Fruit fly (Drosophila melanogaster) whole organism, embryonic: ENCODE data around the gene CG42812.

ENCODE experiments used
- BEAF-32 ChIP-seq: fragments of 200-800 bp; sonication (Bioruptor generic); optimal IDR thresholded peaks from 3 replicates; lab custom pipeline; 2017; ENCODE audit warnings: missing biosample characterization, missing genetic modification characterization, mild to moderate bottlenecking, moderate library complexity, missing genetic modification reagents
- BtbVII ChIP-seq: fragments of 200-800 bp; sonication (Bioruptor generic); optimal IDR thresholded peaks from 3 replicates; lab custom pipeline; 2017; ENCODE audit warnings: missing biosample characterization, mild to moderate bottlenecking, missing genetic modification characterization
- CG12299 ChIP-seq: fragments of 200-800 bp; sonication (Bioruptor generic); optimal IDR thresholded peaks from 2 replicates; lab custom pipeline; 2018; ENCODE audit warnings: missing biosample characterization, mild to moderate bottlenecking, missing genetic modification characterization
- CG12391 ChIP-seq: fragments of 200-800 bp; sonication (Bioruptor generic); optimal IDR thresholded peaks from 3 replicates; lab custom pipeline; 2018; ENCODE audit warnings: missing biosample characterization, mild to moderate bottlenecking, missing genetic modification characterization, moderate library complexity
- CG2116 ChIP-seq: fragments of 200-800 bp; sonication (Bioruptor generic); optimal IDR thresholded peaks from 3 replicates; lab custom pipeline; 2018; ENCODE audit warnings: missing biosample characterization, mild to moderate bottlenecking, missing genetic modification characterization
- CG32772 ChIP-seq: fragments of 200-800 bp; sonication (Bioruptor generic); IDR thresholded peaks from 2 replicates; pipeline ENCODE4 v1.3.6; 2022; ENCODE audit warnings: missing biosample characterization, missing genetic modification characterization
- CG34224 ChIP-seq: fragments of 200-800 bp; sonication (Bioruptor generic); IDR thresholded peaks from 3 replicates; pipeline ENCODE4 v1.3.6; 2022; ENCODE audit warnings: missing biosample characterization, missing genetic modification characterization; ENCODE audit not compliant: partially characterized antibody
- CG34376 ChIP-seq: fragments of 200-800 bp; sonication (Bioruptor generic); optimal IDR thresholded peaks from 2 replicates; lab custom pipeline; 2018; ENCODE audit warnings: missing biosample characterization, mild to moderate bottlenecking, missing genetic modification characterization
- CG34422 ChIP-seq: fragments of 200-800 bp; sonication (Bioruptor generic); IDR thresholded peaks from 3 replicates; pipeline ENCODE4 v1.3.6; 2022; ENCODE audit warnings: missing biosample characterization, missing genetic modification characterization
- CG42726 ChIP-seq: fragments of 200-800 bp; sonication (Bioruptor generic); IDR thresholded peaks from 2 replicates; pipeline ENCODE4 v1.3.6; 2022; ENCODE audit warnings: missing biosample characterization, missing genetic modification characterization; ENCODE audit not compliant: partially characterized antibody
- CG4360 ChIP-seq: fragments of 200-800 bp; sonication (Bioruptor generic); IDR thresholded peaks from 2 replicates; pipeline ENCODE4 v1.3.6; 2022; ENCODE audit warnings: missing biosample characterization, missing genetic modification characterization
- CG6791 ChIP-seq: fragments of 200-800 bp; sonication (Bioruptor generic); IDR thresholded peaks from 3 replicates; pipeline ENCODE4 v1.3.6; 2022; ENCODE audit warnings: missing biosample characterization, missing genetic modification characterization; ENCODE audit not compliant: partially characterized antibody
- CG7745 ChIP-seq: fragments of 200-800 bp; sonication (Bioruptor generic); optimal IDR thresholded peaks from 2 replicates; lab custom pipeline; 2018; ENCODE audit warnings: missing biosample characterization, mild to moderate bottlenecking, missing genetic modification characterization, moderate library complexity
- Dad ChIP-seq: fragments of 200-800 bp; sonication (Bioruptor generic); optimal IDR thresholded peaks from 3 replicates; lab custom pipeline; 2016; ENCODE audit warnings: missing biosample characterization, missing genetic modification characterization
- Doc3 ChIP-seq: fragments of 200-800 bp; sonication (Bioruptor generic); IDR thresholded peaks from 3 replicates; pipeline ENCODE4 v1.3.6; 2022; ENCODE audit warnings: missing biosample characterization, missing genetic modification characterization; ENCODE audit not compliant: partially characterized antibody
- Med ChIP-seq: fragments of 200-800 bp; sonication (Bioruptor generic); peaks from one replicate; lab custom pipeline; 2016; ENCODE audit warnings: missing biosample characterization, missing genetic modification characterization, mild to moderate bottlenecking, inconsistent platforms, moderate library complexity
- NFAT ChIP-seq: fragments of 200-800 bp; sonication (Bioruptor generic); IDR thresholded peaks from 2 replicates; pipeline ENCODE4 v1.3.6; 2022; ENCODE audit warnings: missing biosample characterization, missing genetic modification characterization
- Pdp1 ChIP-seq, 2 experiments: fragments of 200-800 bp; sonication (Bioruptor generic); optimal IDR thresholded peaks; 3 replicates each; lab custom pipeline; 2016; ENCODE audit warnings: missing biosample characterization in 2 of 2, missing genetic modification characterization in 2 of 2, mild to moderate bottlenecking in 1 of 2, moderate library complexity in 1 of 2
- Side ChIP-seq: fragments of 200-800 bp; sonication (Bioruptor generic); optimal IDR thresholded peaks from 2 replicates; lab custom pipeline; 2016; ENCODE audit warnings: missing biosample characterization, missing genetic modification characterization
- al ChIP-seq: fragments of 200-800 bp; sonication (Bioruptor generic); IDR thresholded peaks from 2 replicates; pipeline ENCODE4 v1.3.6; 2022; ENCODE audit warnings: missing biosample characterization, missing genetic modification characterization
- bbx ChIP-seq: fragments of 200-800 bp; sonication (Bioruptor generic); IDR thresholded peaks from 2 replicates; pipeline ENCODE4 v1.3.6; 2022; ENCODE audit warnings: missing biosample characterization, missing genetic modification characterization; ENCODE audit not compliant: partially characterized antibody
- chm ChIP-seq: fragments of 200-800 bp; sonication (Bioruptor generic); IDR thresholded peaks from 2 replicates; pipeline ENCODE4 v1.3.6; 2022; ENCODE audit warnings: missing biosample characterization, missing genetic modification characterization
- dm ChIP-seq: fragments of 200-800 bp; sonication (Bioruptor generic); optimal IDR thresholded peaks from 3 replicates; lab custom pipeline; 2016; ENCODE audit warnings: missing biosample characterization, missing genetic modification characterization
- dmrt99B ChIP-seq: fragments of 200-800 bp; sonication (Bioruptor generic); optimal IDR thresholded peaks from 2 replicates; lab custom pipeline; 2018; ENCODE audit warnings: missing biosample characterization, mild to moderate bottlenecking, missing genetic modification characterization, moderate library complexity
- en ChIP-seq: fragments of 200-800 bp; sonication (Bioruptor generic); optimal IDR thresholded peaks from 2 replicates; lab custom pipeline; 2016; ENCODE audit warnings: missing biosample characterization, missing genetic modification characterization
- exex ChIP-seq: fragments of 200-800 bp; sonication (Bioruptor generic); optimal IDR thresholded peaks from 4 replicates; lab custom pipeline; 2018; ENCODE audit warnings: missing biosample characterization, mild to moderate bottlenecking, missing genetic modification characterization, moderate library complexity
- fd96Cb ChIP-seq: fragments of 200-800 bp; sonication (Bioruptor generic); optimal IDR thresholded peaks from 2 replicates; lab custom pipeline; 2018; ENCODE audit warnings: missing biosample characterization, mild to moderate bottlenecking, missing genetic modification characterization, moderate library complexity
- gro ChIP-seq: fragments of 200-800 bp; sonication (Bioruptor generic); optimal IDR thresholded peaks from 2 replicates; lab custom pipeline; 2016; ENCODE audit warnings: missing biosample characterization, missing genetic modification characterization
- jumu ChIP-seq: fragments of 200-800 bp; sonication (Bioruptor generic); optimal IDR thresholded peaks from 3 replicates; lab custom pipeline; 2016; ENCODE audit warnings: missing biosample characterization, missing genetic modification characterization
- kah ChIP-seq: fragments of 200-800 bp; sonication (Bioruptor generic); optimal IDR thresholded peaks from 2 replicates; lab custom pipeline; 2018; ENCODE audit warnings: missing biosample characterization, mild to moderate bottlenecking, missing genetic modification characterization
- lab ChIP-seq: fragments of 200-800 bp; sonication (Bioruptor generic); optimal IDR thresholded peaks from 3 replicates; lab custom pipeline; 2017; ENCODE audit warnings: missing biosample characterization, missing genetic modification characterization, mild to moderate bottlenecking, moderate library complexity, missing genetic modification reagents
- nom ChIP-seq: fragments of 200-800 bp; sonication (Bioruptor generic); optimal IDR thresholded peaks from 2 replicates; lab custom pipeline; 2017; ENCODE audit warnings: missing biosample characterization, missing genetic modification characterization, mild to moderate bottlenecking, moderate library complexity, missing genetic modification reagents
- sens ChIP-seq: fragments of 200-800 bp; sonication (Bioruptor generic); peaks from one replicate; lab custom pipeline; 2016; ENCODE audit warnings: missing biosample characterization, missing genetic modification characterization
- shn ChIP-seq: fragments of 200-800 bp; sonication (Bioruptor generic); optimal IDR thresholded peaks from 3 replicates; lab custom pipeline; 2016; ENCODE audit warnings: missing biosample characterization, missing genetic modification characterization
- sim ChIP-seq: fragments of 200-800 bp; sonication (Bioruptor generic); IDR thresholded peaks from 2 replicates; pipeline ENCODE4 v1.3.6; 2022; ENCODE audit warnings: missing biosample characterization, missing genetic modification characterization
- twi ChIP-seq: fragments of 200-800 bp; optimal IDR thresholded peaks from 2 replicates; lab custom pipeline; 2019; ENCODE audit warnings: missing biosample characterization, mild to moderate bottlenecking, missing genetic modification characterization, moderate library complexity
- vnd ChIP-seq: fragments of 200-800 bp; sonication (Bioruptor generic); IDR thresholded peaks from 3 replicates; pipeline ENCODE4 v1.3.6; 2022; ENCODE audit warnings: missing biosample characterization, missing genetic modification characterization; ENCODE audit not compliant: partially characterized antibody
- vvl ChIP-seq: fragments of 200-800 bp; sonication (Bioruptor generic); IDR thresholded peaks from 2 replicates; pipeline ENCODE4 v1.3.6; 2022; ENCODE audit warnings: missing biosample characterization, missing genetic modification characterization
- yki ChIP-seq: fragments of >200 bp; optimal IDR thresholded peaks from 3 replicates; lab custom pipeline; 2018
- zen ChIP-seq: fragments of 200-800 bp; sonication (Bioruptor generic); optimal IDR thresholded peaks from 3 replicates; lab custom pipeline; 2018; ENCODE audit warnings: missing biosample characterization, mild to moderate bottlenecking, missing genetic modification characterization, moderate library complexity

The CG42812 gene

DNA sequence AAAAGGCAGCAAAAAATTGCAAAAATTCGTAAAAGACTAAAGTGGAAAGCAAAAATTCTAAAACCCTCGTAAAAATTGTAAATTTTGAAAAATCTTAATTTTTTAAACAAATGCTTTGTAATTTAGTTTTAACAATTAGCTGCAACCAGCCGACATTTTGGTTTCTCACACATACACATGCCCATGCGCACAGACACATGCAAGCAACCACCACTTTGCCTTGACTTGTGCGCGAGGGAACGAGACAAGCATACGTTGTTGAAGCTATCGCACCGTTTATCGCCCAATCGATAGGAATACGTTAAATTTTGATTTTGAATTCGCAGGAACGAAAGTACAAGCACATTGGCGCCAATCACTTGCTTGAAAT lies 47.6 kb downstream of the CG42812 start (continued):
- TF ChIP-seq zen (tag; lab: Kevin White, UChicago) (peak; percentile 2), Doc3 (GFP tag; lab: Robert Waterston, UW) (peak; percentile 38; the same call in 1 of the 3 replicates), CG7745 (tag; lab: Kevin White, UChicago) (peak; percentile 35), CG12299 (tag; lab: Kevin White, UChicago) (peak; percentile 68), CG12391 (tag; lab: Kevin White, UChicago) (peak; percentile 79), twi (tag; lab: Kevin White, UChicago) (no peak), vnd (GFP tag; lab: Robert Waterston, UW) (peak; percentile 53; the same call in 2 of the 3 replicates), sim (GFP tag; lab: Robert Waterston, UW) (no peak), kah (GFP tag; lab: Kevin White, UChicago) (no peak), dm (peak; percentile 28), NFAT (no peak), lab (GFP tag; lab: Kevin White, UChicago) (no peak), CG42726 (GFP tag; lab: Robert Waterston, UW) (peak; percentile 39; the same call in 1 of the 2 replicates), vvl (GFP tag; lab: Robert Waterston, UW) (peak; percentile 72), Side (GFP tag; lab: Kevin White, UChicago) (peak; percentile 1), CG34224 (GFP tag; lab: Robert Waterston, UW) (peak; percentile 67), yki (lab: Kevin White, UChicago) (no peak), al (GFP tag; lab: Robert Waterston, UW) (no peak), BEAF-32 (GFP tag; lab: Kevin White, UChicago) (peak; percentile 75), CG6791 (GFP tag; lab: Robert Waterston, UW) (peak; percentile 81)

- TF ChIP-seq Med (peak; percentile 35), CG32772 (GFP tag; lab: Robert Waterston, UW) (peak; percentile 38; the same call in 1 of the 2 replicates), shn (GFP tag; lab: Kevin White, UChicago) (peak; percentile 9), BtbVII (GFP tag; lab: Kevin White, UChicago) (peak; percentile 67), CG2116 (no peak), jumu (GFP tag; lab: Kevin White, UChicago) (no peak), CG4360 (GFP tag; lab: Robert Waterston, UW) (peak; percentile 69), Pdp1 (GFP tag; optimal IDR thresholded peaks at IDR 0.05; lab: Kevin White, UChicago) (peak in 1 of 2 experiments; percentile 99), dmrt99B (tag; lab: Kevin White, UChicago) (no peak), chm (GFP tag; lab: Robert Waterston, UW) (0 out of 2 replicates have a peak, but pooled peaks have one; percentile 8), CG34422 (GFP tag; lab: Robert Waterston, UW) (0 out of 3 replicates have a peak, but pooled peaks have one; percentile 59), exex (peak; percentile 71), CG34376 (peak; percentile 4), Dad (GFP tag; lab: Kevin White, UChicago) (no peak), en (peak; percentile 12), nom (GFP tag; lab: Kevin White, UChicago) (peak; percentile 54), kah (GFP tag; lab: Kevin White, UChicago) (peak; percentile 12), gro (GFP tag; lab: Kevin White, UChicago) (peak; percentile 18), bbx (peak; percentile 25; the same call in 1 of the 2 replicates), fd96Cb (tag; lab: Kevin White, UChicago) (peak; percentile 3), sens (peak; percentile 21)
- TF ChIP-seq, all 482 proteins: peak for 17
Measured at dm6 chr3R:24319632-24320341, 48.2 kb downstream of the CG42812 start.
